Fruit fly (Drosophila melanogaster) whole organism, adult: ENCODE data around the gene tok.

Experiments
- CG1620 ChIP-seq: fragments of 200-800 bp; sonication (Bioruptor generic); optimal IDR thresholded peaks from 2 replicates; lab custom pipeline; 2016; ENCODE audit warnings: missing biosample characterization, missing genetic modification characterization
- CG5204 ChIP-seq: fragments of 200-800 bp; sonication (Bioruptor generic); optimal IDR thresholded peaks from 2 replicates; lab custom pipeline; 2016; ENCODE audit warnings: missing biosample characterization, missing genetic modification characterization
- CG7101 ChIP-seq: fragments of 200-800 bp; sonication (Bioruptor generic); optimal IDR thresholded peaks from 2 replicates; lab custom pipeline; 2018; ENCODE audit warnings: missing biosample characterization, mild to moderate bottlenecking, missing genetic modification characterization, moderate library complexity
- Hr96 ChIP-seq: fragments of 200-800 bp; sonication (Bioruptor generic); optimal IDR thresholded peaks from 2 replicates; lab custom pipeline; 2016; ENCODE audit warnings: missing biosample characterization, missing genetic modification characterization
- Mnt ChIP-seq: fragments of 200-800 bp; sonication (Bioruptor generic); optimal IDR thresholded peaks from 2 replicates; lab custom pipeline; 2016; ENCODE audit warnings: missing biosample characterization, mild to moderate bottlenecking, missing genetic modification characterization
- bab1 ChIP-seq: fragments of 200-800 bp; sonication (Bioruptor generic); optimal IDR thresholded peaks from 3 replicates; lab custom pipeline; 2019; ENCODE audit warnings: missing biosample characterization, mild to moderate bottlenecking, missing genetic modification characterization, moderate library complexity
- cic ChIP-seq: fragments of 200-800 bp; sonication (Bioruptor generic); optimal IDR thresholded peaks from 2 replicates; lab custom pipeline; 2017; ENCODE audit warnings: missing biosample characterization, mild to moderate bottlenecking, missing genetic modification characterization, moderate library complexity
- cnc ChIP-seq, 2 experiments: fragments of >200 bp; optimal IDR thresholded peaks; 2 replicates each; lab custom pipeline; 2017
- kay ChIP-seq: fragments of 200-800 bp; sonication (Bioruptor generic); peaks from one replicate; lab custom pipeline; 2016; ENCODE audit warnings: missing biosample characterization, missing genetic modification characterization, borderline replicate concordance
- ovo ChIP-seq: fragments of 200-800 bp; sonication (Bioruptor generic); optimal IDR thresholded peaks from 2 replicates; lab custom pipeline; 2016; ENCODE audit warnings: missing biosample characterization, missing genetic modification characterization
- pad ChIP-seq: fragments of 200-800 bp; sonication (Bioruptor generic); optimal IDR thresholded peaks from 3 replicates; lab custom pipeline; 2017; ENCODE audit warnings: missing biosample characterization, missing genetic modification characterization, mild to moderate bottlenecking, moderate library complexity, missing genetic modification reagents
- tj ChIP-seq: fragments of 200-800 bp; sonication (Bioruptor generic); optimal IDR thresholded peaks from 3 replicates; lab custom pipeline; 2017; ENCODE audit warnings: missing biosample characterization, mild to moderate bottlenecking, missing genetic modification characterization, moderate library complexity
- toe ChIP-seq: fragments of 200-800 bp; sonication (Bioruptor generic); optimal IDR thresholded peaks from 2 replicates; lab custom pipeline; 2016; ENCODE audit warnings: missing biosample characterization, missing genetic modification characterization

dm6 chr3R:24720459-24721370, 1.2 kb downstream of the tok start:
- no peak for TF ChIP-seq CG7101
- TF ChIP-seq kay (GFP tag; lab: Kevin White, UChicago): no peak
- TF ChIP-seq cic (GFP tag; lab: Kevin White, UChicago): no peak
- no peak for TF ChIP-seq pad
- no peak for TF ChIP-seq toe (GFP tag; lab: Kevin White, UChicago)
- no peak for TF ChIP-seq ovo (GFP tag; lab: Kevin White, UChicago)
- no peak for TF ChIP-seq CG5204 (GFP tag; lab: Kevin White, UChicago)
- TF ChIP-seq bab1 (GFP tag; lab: Kevin White, UChicago): no peak
- no peak for TF ChIP-seq Hr96 (GFP tag; lab: Kevin White, UChicago)
- no peak for TF ChIP-seq Mnt (GFP tag; lab: Kevin White, UChicago)
- no peak for TF ChIP-seq CG1620
- TF ChIP-seq cnc (optimal IDR thresholded peaks at IDR 0.05; lab: Kevin White, UChicago): no peak
- TF ChIP-seq tj (GFP tag; lab: Kevin White, UChicago): no peak
